Worm (Caenorhabditis elegans) whole organism, midembryonic: Measurements from ENCODE around the gene T19D12.5.

Source experiments
- ztf-23 ChIP-seq: fragments of 200-800 bp; sonication (Bioruptor generic); IDR thresholded peaks from 2 replicates; pipeline ENCODE4 v1.3.6; 2022; ENCODE audit warnings: missing genetic modification reagents, missing genetic modification characterization, missing compliant biosample characterization
- ztf-29 ChIP-seq: fragments of 200-800 bp; sonication (Bioruptor generic); IDR thresholded peaks from 2 replicates; pipeline ENCODE4 v1.3.6; 2022; ENCODE audit warnings: missing genetic modification reagents, missing genetic modification characterization, missing compliant biosample characterization

ce11 chrII:6610262-6610661 lies 25.8 kb downstream of the T19D12.5 start:
- no peak for TF ChIP-seq ztf-23 (GFP tag; lab: Robert Waterston, UW)
- no peak for TF ChIP-seq ztf-29 (GFP tag; lab: Robert Waterston, UW)
